Worm (Caenorhabditis elegans) whole organism, L1 larva: ENCODE results near the gene str-141.

Source experiments
- C04F5.9 ChIP-seq: sonication (generic microtip); optimal IDR thresholded peaks from 2 replicates; lab custom pipeline; 2016; ENCODE audit warnings: missing genetic modification characterization, missing compliant biosample characterization
- F16B12.6 ChIP-seq: fragments of 150-350 bp; optimal IDR thresholded peaks from 2 replicates; lab custom pipeline; 2014; ENCODE audit warnings: missing biosample characterization, missing genetic modification characterization
- Y116A8C.19 ChIP-seq: sonication (generic microtip); optimal IDR thresholded peaks from 2 replicates; lab custom pipeline; 2016; ENCODE audit warnings: missing compliant biosample characterization, missing genetic modification characterization, borderline replicate concordance
- aha-1 ChIP-seq: fragments of 150-350 bp; optimal IDR thresholded peaks from 2 replicates; lab custom pipeline; 2014; ENCODE audit warnings: missing biosample characterization, missing genetic modification characterization
- alr-1 ChIP-seq: fragments of 200-800 bp; sonication (Bioruptor generic); optimal IDR thresholded peaks from 2 replicates; lab custom pipeline; 2018; ENCODE audit warnings: borderline replicate concordance, mild to moderate bottlenecking, missing genetic modification characterization, missing compliant biosample characterization
- ama-1 ChIP-seq: fragments of 150-350 bp; optimal IDR thresholded peaks from 2 replicates; lab custom pipeline; 2014
- ceh-8 ChIP-seq: fragments of 200-800 bp; sonication (Bioruptor generic); optimal IDR thresholded peaks from 2 replicates; lab custom pipeline; 2018; ENCODE audit warnings: mild to moderate bottlenecking, missing genetic modification characterization, moderate library complexity, missing compliant biosample characterization
- ceh-88 ChIP-seq: fragments of 200-800 bp; sonication (Bioruptor generic); IDR thresholded peaks from 2 replicates; pipeline ENCODE4 v1.3.6; 2022; ENCODE audit warnings: missing genetic modification characterization, missing compliant biosample characterization
- ceh-90 ChIP-seq: sonication (generic microtip); optimal IDR thresholded peaks from 2 replicates; lab custom pipeline; 2016; ENCODE audit warnings: missing genetic modification characterization, missing compliant biosample characterization
- ces-1 ChIP-seq: fragments of 150-350 bp; optimal IDR thresholded peaks from 2 replicates; lab custom pipeline; 2014; ENCODE audit warnings: missing biosample characterization, missing genetic modification reagents, missing genetic modification characterization
- dsc-1 ChIP-seq: sonication (generic microtip); optimal IDR thresholded peaks from 2 replicates; lab custom pipeline; 2016; ENCODE audit warnings: mild to moderate bottlenecking, missing genetic modification characterization, missing compliant biosample characterization
- efl-1 ChIP-seq, 4 experiments: fragments of 150-350 bp; optimal IDR thresholded peaks in 3 of 4; peaks in 1 of 4; 1 replicate in 1 of 4; 2 replicates in 3 of 4; lab custom pipeline; 2014; ENCODE audit warnings: missing biosample characterization in 2 of 4, missing genetic modification characterization in 2 of 4, missing genetic modification reagents in 2 of 4
- efl-3 ChIP-seq: fragments of 200-800 bp; sonication (Bioruptor generic); optimal IDR thresholded peaks from 2 replicates; lab custom pipeline; 2018; ENCODE audit warnings: mild to moderate bottlenecking, missing genetic modification characterization, missing compliant biosample characterization
- egl-27 ChIP-seq, 2 experiments: fragments of 150-350 bp in 1 of 2; sonication (generic microtip); optimal IDR thresholded peaks; 3 replicates each; lab custom pipeline; 2017 to 2018; ENCODE audit warnings: missing biosample characterization in 2 of 2, missing genetic modification characterization in 2 of 2, missing genetic modification reagents in 2 of 2
- elt-2 ChIP-seq: sonication (generic microtip); optimal IDR thresholded peaks from 2 replicates; lab custom pipeline; 2016; ENCODE audit warnings: missing genetic modification characterization, mild to moderate bottlenecking, inconsistent platforms, missing compliant biosample characterization, missing genetic modification reagents
- elt-3 ChIP-seq, 6 experiments: fragments of 150-350 bp in 1 of 6; sonication (generic microtip); optimal IDR thresholded peaks; 2 replicates each; lab custom pipeline; 2017 to 2018; ENCODE audit warnings: missing biosample characterization in 6 of 6, missing genetic modification characterization in 6 of 6, inconsistent platforms in 1 of 6
- ets-5 ChIP-seq: fragments of 200-800 bp; sonication (Bioruptor generic); IDR thresholded peaks from 2 replicates; pipeline ENCODE4 v1.3.6; 2022; ENCODE audit warnings: missing genetic modification characterization, missing compliant biosample characterization
- fkh-10 ChIP-seq: sonication (generic microtip); optimal IDR thresholded peaks from 2 replicates; lab custom pipeline; 2017; ENCODE audit warnings: missing biosample characterization, missing genetic modification reagents, missing genetic modification characterization
- fos-1 ChIP-seq: fragments of 150-350 bp; optimal IDR thresholded peaks from 2 replicates; lab custom pipeline; 2014; ENCODE audit warnings: missing biosample characterization, missing genetic modification characterization
- hlh-17 ChIP-seq: fragments of 200-800 bp; sonication (Bioruptor generic); optimal IDR thresholded peaks from 2 replicates; lab custom pipeline; 2018; ENCODE audit warnings: missing genetic modification characterization, mild to moderate bottlenecking, missing compliant biosample characterization, moderate library complexity, borderline replicate concordance
- hlh-4 ChIP-seq: sonication (generic microtip); optimal IDR thresholded peaks from 2 replicates; lab custom pipeline; 2016; ENCODE audit warnings: mild to moderate bottlenecking, missing genetic modification characterization, missing compliant biosample characterization
- irx-1 ChIP-seq: sonication (generic microtip); optimal IDR thresholded peaks from 2 replicates; lab custom pipeline; 2016; ENCODE audit warnings: missing genetic modification characterization, missing compliant biosample characterization
- isw-1 ChIP-seq: fragments of 200-800 bp; sonication (Bioruptor generic); IDR thresholded peaks from 2 replicates; pipeline ENCODE4 v1.3.6; 2022; ENCODE audit warnings: missing genetic modification characterization, missing compliant biosample characterization
- jun-1 ChIP-seq: fragments of 150-350 bp; optimal IDR thresholded peaks from 2 replicates; lab custom pipeline; 2014; ENCODE audit warnings: missing biosample characterization, missing genetic modification reagents, missing genetic modification characterization
- lin-15B ChIP-seq: fragments of 150-350 bp; sonication (generic microtip); optimal IDR thresholded peaks from 3 replicates; lab custom pipeline; 2014; ENCODE audit warnings: missing biosample characterization, missing genetic modification characterization
- lir-3 ChIP-seq: sonication (generic microtip); optimal IDR thresholded peaks from 2 replicates; lab custom pipeline; 2016; ENCODE audit warnings: mild to moderate bottlenecking, missing genetic modification characterization, moderate library complexity, missing compliant biosample characterization; ENCODE audit not compliant: poor library complexity
- lsy-2 ChIP-seq, 2 experiments: fragments of 150-350 bp; optimal IDR thresholded peaks; 2 replicates each; lab custom pipeline; 2014; ENCODE audit warnings: missing biosample characterization in 2 of 2, missing genetic modification characterization in 2 of 2
- mep-1 ChIP-seq: fragments of 150-350 bp; optimal IDR thresholded peaks from 2 replicates; lab custom pipeline; 2014; ENCODE audit warnings: missing biosample characterization, missing genetic modification characterization
- nhr-12 ChIP-seq: sonication (generic microtip); optimal IDR thresholded peaks from 2 replicates; lab custom pipeline; 2017; ENCODE audit warnings: missing biosample characterization, missing genetic modification characterization
- nhr-19 ChIP-seq: fragments of 200-800 bp; sonication (Bioruptor generic); conservative IDR thresholded peaks from 2 replicates; pipeline ENCODE4 v1.3.6; 2022; ENCODE audit warnings: missing genetic modification characterization, missing compliant biosample characterization
- nhr-28 ChIP-seq: fragments of 150-350 bp; optimal IDR thresholded peaks from 2 replicates; lab custom pipeline; 2014; ENCODE audit warnings: missing biosample characterization, missing genetic modification characterization
- nhr-76 ChIP-seq: sonication (generic microtip); optimal IDR thresholded peaks from 2 replicates; lab custom pipeline; 2017; ENCODE audit warnings: missing biosample characterization, missing genetic modification characterization
- nhr-77 ChIP-seq: fragments of 150-350 bp; optimal IDR thresholded peaks from 2 replicates; lab custom pipeline; 2014; ENCODE audit warnings: missing biosample characterization, missing genetic modification characterization
- nhr-84 ChIP-seq: sonication (generic microtip); optimal IDR thresholded peaks from 2 replicates; lab custom pipeline; 2017; ENCODE audit warnings: missing biosample characterization, missing genetic modification characterization
- nhr-85 ChIP-seq: sonication (generic microtip); peaks from one replicate; lab custom pipeline; 2016; ENCODE audit warnings: missing genetic modification characterization, inconsistent platforms, missing compliant biosample characterization
- rnt-1 ChIP-seq: sonication (generic microtip); optimal IDR thresholded peaks from 2 replicates; lab custom pipeline; 2016; ENCODE audit warnings: mild to moderate bottlenecking, missing genetic modification characterization, moderate library complexity, missing compliant biosample characterization
- snpc-4 ChIP-seq: fragments of 150-350 bp; optimal IDR thresholded peaks from 2 replicates; lab custom pipeline; 2014; ENCODE audit warnings: missing biosample characterization, missing genetic modification characterization
- sox-4 ChIP-seq: sonication (generic microtip); optimal IDR thresholded peaks from 2 replicates; lab custom pipeline; 2016; ENCODE audit warnings: missing genetic modification characterization, missing compliant biosample characterization
- swsn-7 ChIP-seq: sonication (generic microtip); optimal IDR thresholded peaks from 2 replicates; lab custom pipeline; 2016; ENCODE audit warnings: missing genetic modification characterization, missing compliant biosample characterization
- tlp-1 ChIP-seq: fragments of 150-350 bp; optimal IDR thresholded peaks from 2 replicates; lab custom pipeline; 2014; ENCODE audit warnings: missing biosample characterization, missing genetic modification characterization
- unc-130 ChIP-seq: fragments of 150-350 bp; optimal IDR thresholded peaks from 2 replicates; lab custom pipeline; 2017; ENCODE audit warnings: missing biosample characterization, missing genetic modification characterization, inconsistent platforms
- unc-30 ChIP-seq: sonication (generic microtip); optimal IDR thresholded peaks from 2 replicates; lab custom pipeline; 2017; ENCODE audit warnings: missing biosample characterization, missing genetic modification characterization
- unc-62 ChIP-seq: fragments of 150-350 bp; optimal IDR thresholded peaks from 2 replicates; lab custom pipeline; 2014; ENCODE audit warnings: missing biosample characterization, missing genetic modification reagents, missing genetic modification characterization
- unc-86 ChIP-seq: sonication (generic microtip); optimal IDR thresholded peaks from 2 replicates; lab custom pipeline; 2016; ENCODE audit warnings: missing genetic modification characterization, missing compliant biosample characterization
- unc-98 ChIP-seq: fragments of 200-800 bp; sonication (Bioruptor generic); IDR thresholded peaks from 2 replicates; pipeline ENCODE4 v1.3.6; 2022; ENCODE audit warnings: missing genetic modification characterization, missing compliant biosample characterization
- zag-1 ChIP-seq: fragments of 150-350 bp; optimal IDR thresholded peaks from 2 replicates; lab custom pipeline; 2014; ENCODE audit warnings: missing biosample characterization, missing genetic modification characterization
- ztf-11 ChIP-seq, 2 experiments: sonication (generic microtip); optimal IDR thresholded peaks; 2 replicates each; lab custom pipeline; 2016 to 2017; ENCODE audit warnings: missing genetic modification characterization in 2 of 2, missing biosample characterization in 1 of 2, missing compliant biosample characterization in 1 of 2
- ztf-4 ChIP-seq: fragments of 150-350 bp; optimal IDR thresholded peaks from 2 replicates; lab custom pipeline; 2014; ENCODE audit warnings: missing biosample characterization, missing genetic modification characterization

The str-141 gene

DNA sequence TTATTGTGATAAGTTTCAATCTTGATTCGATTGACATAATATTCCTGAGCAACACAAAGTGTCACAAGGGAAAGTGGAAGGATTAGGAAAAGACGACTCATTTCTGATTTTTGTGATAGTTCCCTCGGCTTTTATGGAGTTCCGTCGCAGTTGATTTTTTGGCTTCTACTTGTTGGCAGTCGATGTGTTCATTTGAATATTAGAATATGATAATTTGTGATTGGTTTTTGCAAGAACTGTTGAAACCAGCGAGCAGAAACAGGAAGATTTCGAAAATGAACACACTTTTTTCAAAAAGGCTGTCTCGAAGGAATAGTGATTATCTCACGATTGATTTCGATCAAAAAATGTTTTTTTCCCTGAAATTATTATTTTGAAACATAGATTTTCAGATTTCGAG, 10.6 kb upstream of the str-141 start, which contains the start of gene T02E9.6:
TSS of gene T02E9.6 (minus strand) at position 101 of the 400 bp plus-strand sequence.
- TF ChIP-seq efl-1 (optimal IDR thresholded peaks at IDR 0.05; lab: Kevin White, UChicago) (no peak), efl-1 (GFP tag; optimal IDR thresholded peaks at IDR 0.05 in 1 of 2; lab: Kevin White, UChicago) (peak in 1 of 2 experiments; percentile 62), aha-1 (tag; lab: Kevin White, UChicago) (no peak)
- TF ChIP-seq, all 84 proteins: peak for 1

DNA sequence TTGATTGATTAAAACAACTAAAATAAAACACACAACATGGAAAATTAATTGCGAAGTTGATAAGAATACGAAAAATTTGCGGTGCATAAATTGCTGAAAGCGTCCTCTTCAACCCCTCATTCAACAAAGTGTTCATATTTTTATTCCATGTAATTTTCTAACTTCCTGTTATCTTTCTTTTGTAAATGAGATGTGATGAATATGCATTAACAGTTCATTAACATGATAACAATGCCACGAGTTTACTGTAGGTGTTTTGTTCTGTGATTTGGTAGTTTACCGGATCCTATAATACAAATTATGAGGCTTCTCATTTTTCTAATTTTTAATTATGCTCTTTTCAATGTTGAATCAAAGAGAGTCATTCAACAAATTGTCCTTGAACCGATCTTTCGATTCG, 5.5 kb upstream of the str-141 start, which contains the start of gene F47G9.6:
TSS of gene F47G9.6 (plus strand) at position 301 of the 400 bp plus-strand sequence.
- TF ChIP-seq zag-1, result no peak
- TF ChIP-seq hlh-4, result no peak
- no peak for TF ChIP-seq snpc-4 (tag; lab: Kevin White, UChicago)
- TF ChIP-seq ets-5 (GFP tag; lab: Robert Waterston, UW), result no peak

DNA sequence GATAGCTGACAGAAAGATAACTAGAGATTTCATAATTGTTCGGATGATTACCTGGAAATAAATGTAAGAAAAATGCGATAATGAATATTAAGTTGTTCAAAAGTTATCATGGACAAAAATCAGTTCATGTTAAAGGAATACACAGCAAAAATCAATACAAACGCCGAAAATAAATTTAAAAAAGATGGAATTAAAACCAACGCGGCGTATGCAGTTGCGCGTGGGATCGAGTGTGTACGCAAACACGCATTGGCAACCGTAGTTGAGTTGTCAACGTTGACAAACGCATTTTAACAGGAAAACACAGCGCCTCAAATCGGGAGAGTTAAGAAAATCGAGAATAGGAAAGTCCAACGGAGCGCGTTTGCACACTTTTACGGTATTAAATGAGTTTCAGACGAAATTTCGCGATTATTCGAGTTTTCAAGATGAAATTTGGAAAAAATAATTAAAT, 3.3 kb upstream of the str-141 start, which contains the start of gene tmed-10:
TSS of gene tmed-10 (minus strand) at position 51 of the 454 bp plus-strand sequence.
- no peak for TF ChIP-seq Y116A8C.19 (tag; lab: Kevin White, UChicago)
- no peak for TF ChIP-seq alr-1 (tag; lab: Kevin White, UChicago)
- TF ChIP-seq lir-3 (tag; lab: Kevin White, UChicago), result no peak
- TF ChIP-seq nhr-85, result no peak
- peak; percentile 62 for TF ChIP-seq rnt-1
- TF ChIP-seq nhr-76 (tag; lab: Kevin White, UChicago), result no peak
- TF ChIP-seq nhr-19 (GFP tag; lab: Robert Waterston, UW), result peak; percentile 80
- TF ChIP-seq hlh-4, result no peak
- peak; percentile 16 for TF ChIP-seq elt-2 (tag; lab: Kevin White, UChicago)
- TF ChIP-seq swsn-7, result peak; percentile 70
- TF ChIP-seq lsy-2 (tag; optimal IDR thresholded peaks at IDR 0.05; lab: Kevin White, UChicago), result peak; percentile 87 to 96
- no peak for TF ChIP-seq zag-1
- TF ChIP-seq C04F5.9 (tag; lab: Kevin White, UChicago), result no peak
- no peak for TF ChIP-seq ztf-4
- peak; percentile 27 for TF ChIP-seq fkh-10
- TF ChIP-seq efl-1 (optimal IDR thresholded peaks at IDR 0.05; lab: Kevin White, UChicago), result peak; percentile 59 to 68
- TF ChIP-seq efl-1 (GFP tag; optimal IDR thresholded peaks at IDR 0.05 in 1 of 2; lab: Kevin White, UChicago), result peak; percentile 55 to 95
- TF ChIP-seq unc-30 (tag; lab: Kevin White, UChicago), result no peak
- peak; percentile 3 for TF ChIP-seq unc-86 (tag; lab: Kevin White, UChicago)
- peak; percentile 49 for TF ChIP-seq lin-15B (tag; lab: Kevin White, UChicago)
- TF ChIP-seq irx-1, result peak; percentile 32
- no peak for TF ChIP-seq nhr-12 (tag; lab: Kevin White, UChicago)
- TF ChIP-seq isw-1 (GFP tag; lab: Robert Waterston, UW), result peak; percentile 68
- peak in 1 of 2 experiments; percentile 0 for TF ChIP-seq ztf-11 (tag; optimal IDR thresholded peaks at IDR 0.05; lab: Kevin White, UChicago)
- TF ChIP-seq jun-1, result peak; percentile 13
- TF ChIP-seq sox-4 (tag; lab: Kevin White, UChicago), result no peak
- no peak for TF ChIP-seq ceh-88 (GFP tag; lab: Robert Waterston, UW)
- TF ChIP-seq fos-1 (tag; lab: Kevin White, UChicago), result no peak
- no peak for TF ChIP-seq ceh-90 (tag; lab: Kevin White, UChicago)
- TF ChIP-seq ceh-8 (GFP tag; lab: Kevin White, UChicago), result no peak
- TF ChIP-seq elt-3 (tag; optimal IDR thresholded peaks at IDR 0.05; lab: Kevin White, UChicago), result peak in 1 of 6 experiments; percentile 27
- peak; percentile 93 for TF ChIP-seq unc-130 (tag; lab: Kevin White, UChicago)
- TF ChIP-seq egl-27 (tag; optimal IDR thresholded peaks at IDR 0.05; lab: Kevin White, UChicago), result no peak
- TF ChIP-seq ets-5 (GFP tag; lab: Robert Waterston, UW), result no peak
- TF ChIP-seq tlp-1 (tag; lab: Kevin White, UChicago), result no peak
- peak; percentile 44 for TF ChIP-seq nhr-77 (tag; lab: Kevin White, UChicago)
- TF ChIP-seq mep-1, result peak; percentile 83
- TF ChIP-seq unc-98 (GFP tag; lab: Robert Waterston, UW), result no peak
- no peak for TF ChIP-seq nhr-84
- TF ChIP-seq hlh-17 (GFP tag; lab: Kevin White, UChicago), result no peak
- TF ChIP-seq efl-3 (GFP tag; lab: Kevin White, UChicago), result no peak
- peak; percentile 45 for TF ChIP-seq dsc-1 (tag; lab: Kevin White, UChicago)
- TF ChIP-seq nhr-28 (tag; lab: Kevin White, UChicago), result no peak
- TF ChIP-seq ces-1, result no peak
- TF ChIP-seq F16B12.6 (tag; lab: Kevin White, UChicago), result peak; percentile 92
- no peak for TF ChIP-seq ama-1
- TF ChIP-seq unc-62 (GFP tag; lab: Kevin White, UChicago), result no peak
